Fruit fly (Drosophila melanogaster): ENCODE measurements around the gene beta-PheRS.

Gene beta-PheRS

dm6 chr3R:24271071-24271470 lies 18.6 kb upstream of the beta-PheRS start, which contains the start of gene jar (continued):
- TF ChIP-seq H15 (GFP tag; IDR thresholded peaks at IDR 0.05) (no peak), Jarid2 (GFP tag; optimal IDR thresholded peaks at IDR 0.05) (peak; percentile 99), Sox102F (GFP tag; optimal IDR thresholded peaks at IDR 0.05) (no peak), hkb (optimal IDR thresholded peaks at IDR 0.05) (no peak), hkb (GFP tag; IDR thresholded peaks at IDR 0.05) (peak; percentile 39; the same call in 1 of the 2 replicates), CG32772 (GFP tag; IDR thresholded peaks at IDR 0.05) (no peak), CG1233 (GFP tag; optimal IDR thresholded peaks at IDR 0.05) (peak; percentile 24), bowl (GFP tag; IDR thresholded peaks at IDR 0.05) (no peak), prd (optimal IDR thresholded peaks at IDR 0.05) (no peak), prd (GFP tag; IDR thresholded peaks at IDR 0.05) (0 out of 3 replicates have a peak, but pooled peaks have one; percentile 16), lmd (GFP tag; IDR thresholded peaks at IDR 0.05) (0 out of 2 replicates have a peak, but pooled peaks have one; percentile 9), ranshi (GFP tag; IDR thresholded peaks at IDR 0.05) (peak; percentile 25; the same call in 1 of the 2 replicates), run (tag; optimal IDR thresholded peaks at IDR 0.05) (peak; percentile 39), hb (GFP tag; IDR thresholded peaks at IDR 0.05; ENCODE audit: partially characterized antibody) (peak; percentile 70), zen2 (GFP tag; IDR thresholded peaks at IDR 0.05; ENCODE audit: partially characterized antibody) (peak; percentile 87), HLHmδ (GFP tag; optimal IDR thresholded peaks at IDR 0.05) (peak; percentile 25), lov (optimal IDR thresholded peaks at IDR 0.05) (no peak), lov (GFP tag; IDR thresholded peaks at IDR 0.05) (0 out of 3 replicates have a peak, but pooled peaks have one; percentile 32), Xrp1 (GFP tag; IDR thresholded peaks at IDR 0.05) (peak; percentile 42; the same call in 1 of the 2 replicates), abd-A (tag; optimal IDR thresholded peaks at IDR 0.05) (peak; percentile 22), az2 (GFP tag; optimal IDR thresholded peaks at IDR 0.05) (no peak), Opbp (GFP tag; IDR thresholded peaks at IDR 0.05; ENCODE audit: partially characterized antibody) (peak; percentile 95), CG17568 (GFP tag; optimal IDR thresholded peaks at IDR 0.05) (no peak), sima (GFP tag; optimal IDR thresholded peaks at IDR 0.05) (no peak), NC2β (GFP tag; optimal IDR thresholded peaks at IDR 0.05) (peak; percentile 32), Oaz (GFP tag; IDR thresholded peaks at IDR 0.05) (peak; percentile 41; the same call in 1 of the 2 replicates), CG17359 (tag; optimal IDR thresholded peaks at IDR 0.05) (peak; percentile 38), CG15073 (GFP tag; optimal IDR thresholded peaks at IDR 0.05) (no peak), slbo (GFP tag; IDR thresholded peaks at IDR 0.05) (no peak), eve (GFP tag; optimal IDR thresholded peaks at IDR 0.05) (no peak), CG2120 (GFP tag; optimal IDR thresholded peaks at IDR 0.05) (peak; percentile 11), gro (GFP tag; optimal IDR thresholded peaks at IDR 0.05) (peak; percentile 32), chinmo (GFP tag; IDR thresholded peaks at IDR 0.05; ENCODE audit: partially characterized antibody) (peak; percentile 95; the same call in 3 of the 4 replicates), pros (GFP tag; optimal IDR thresholded peaks at IDR 0.05) (peak; percentile 67), stc (GFP tag; IDR thresholded peaks at IDR 0.05) (peak; percentile 57), ewg (GFP tag; optimal IDR thresholded peaks at IDR 0.05) (peak; percentile 47), Ets65A (GFP tag) (peak; percentile 79), fd64A (GFP tag; optimal IDR thresholded peaks at IDR 0.05) (peak; percentile 1), phol (tag; optimal IDR thresholded peaks at IDR 0.05) (peak; percentile 46), CG7928 (GFP tag; optimal IDR thresholded peaks at IDR 0.05) (peak; percentile 52), kni (GFP tag; optimal IDR thresholded peaks at IDR 0.05) (peak; percentile 62), CG10979 (tag; optimal IDR thresholded peaks at IDR 0.05) (peak; percentile 35), CG3407 (GFP tag; optimal IDR thresholded peaks at IDR 0.05) (no peak), Bteb2 (GFP tag; optimal IDR thresholded peaks at IDR 0.05) (no peak), CG4424 (GFP tag; optimal IDR thresholded peaks at IDR 0.05) (no peak), CG17361 (GFP tag; IDR thresholded peaks at IDR 0.05) (no peak), Lhr (GFP tag; optimal IDR thresholded peaks at IDR 0.05) (peak; percentile 66), Poxn (GFP tag; IDR thresholded peaks at IDR 0.05) (no peak), Meics (GFP tag; optimal IDR thresholded peaks at IDR 0.05) (peak; percentile 18), CG13296 (GFP tag; optimal IDR thresholded peaks at IDR 0.05) (peak; percentile 16), pzg (GFP tag; optimal IDR thresholded peaks at IDR 0.05) (peak; percentile 97)

Measured in whole organism, embryonic.